Worm (Caenorhabditis elegans) whole organism, L4 larva: ENCODE results near the gene F59B2.13.

Experiments used
- D1046.2 ChIP-seq: fragments of 200-800 bp; sonication (Bioruptor generic); IDR thresholded peaks from 2 replicates; pipeline ENCODE4 v1.3.6; 2022; ENCODE audit warnings: missing genetic modification characterization, missing compliant biosample characterization
- F10B5.3 ChIP-seq: sonication (generic microtip); optimal IDR thresholded peaks from 2 replicates; lab custom pipeline; 2016; ENCODE audit warnings: mild to moderate bottlenecking, missing genetic modification characterization, missing compliant biosample characterization
- F26F4.8 ChIP-seq: fragments of 200-800 bp; sonication (Bioruptor generic); conservative IDR thresholded peaks from 2 replicates; pipeline ENCODE4 v1.3.6; 2022; ENCODE audit warnings: missing genetic modification characterization, missing compliant biosample characterization
- F44E2.7 ChIP-seq: fragments of 200-800 bp; sonication (Bioruptor generic); IDR thresholded peaks from 2 replicates; pipeline ENCODE4 v2.1.2; 2022; ENCODE audit warnings: missing genetic modification characterization, missing compliant biosample characterization
- Y48G9A.11 ChIP-seq: fragments of 200-800 bp; sonication (Bioruptor generic); IDR thresholded peaks from 2 replicates; pipeline ENCODE4 v1.3.6; 2022; ENCODE audit warnings: missing genetic modification reagents, missing genetic modification characterization, missing compliant biosample characterization
- Y5F2A.4 ChIP-seq: fragments of 200-800 bp; sonication (Bioruptor generic); optimal IDR thresholded peaks from 2 replicates; lab custom pipeline; 2018; ENCODE audit warnings: mild to moderate bottlenecking, missing genetic modification characterization, missing compliant biosample characterization
- Y75B8A.6 ChIP-seq: fragments of 200-800 bp; sonication (Bioruptor generic); IDR thresholded peaks from 2 replicates; pipeline ENCODE4 v1.3.6; 2022; ENCODE audit warnings: missing genetic modification reagents, missing genetic modification characterization, missing compliant biosample characterization
- aha-1 ChIP-seq: fragments of 150-350 bp; peaks from one replicate; lab custom pipeline; 2014; ENCODE audit warnings: missing biosample characterization, missing genetic modification characterization
- arid-1 ChIP-seq: fragments of 200-800 bp; sonication (Bioruptor generic); conservative IDR thresholded peaks from 2 replicates; pipeline ENCODE4 v1.3.6; 2022; ENCODE audit warnings: missing genetic modification reagents, missing genetic modification characterization, missing compliant biosample characterization
- attf-4 ChIP-seq: sonication (generic microtip); optimal IDR thresholded peaks from 3 replicates; lab custom pipeline; 2017; ENCODE audit warnings: missing biosample characterization, missing genetic modification characterization
- ceh-20 ChIP-seq: fragments of 200-800 bp; sonication (Bioruptor generic); IDR thresholded peaks from 2 replicates; pipeline ENCODE4 v1.3.6; 2022; ENCODE audit warnings: missing genetic modification reagents, missing genetic modification characterization, missing compliant biosample characterization
- ceh-44 ChIP-seq: fragments of 200-800 bp; sonication (Bioruptor generic); IDR thresholded peaks from 2 replicates; pipeline ENCODE4 v1.3.6; 2022; ENCODE audit warnings: missing genetic modification reagents, missing genetic modification characterization, missing compliant biosample characterization
- cey-2 ChIP-seq: sonication (generic microtip); optimal IDR thresholded peaks from 3 replicates; lab custom pipeline; 2017; ENCODE audit warnings: missing genetic modification characterization, mild to moderate bottlenecking, missing compliant biosample characterization, antibody characterized with exemption, borderline replicate concordance; ENCODE audit not compliant: insufficient read depth
- ctbp-1 ChIP-seq: fragments of 200-800 bp; sonication (Bioruptor generic); IDR thresholded peaks from 2 replicates; pipeline ENCODE4 v1.3.6; 2022; ENCODE audit warnings: missing genetic modification reagents, missing genetic modification characterization, missing compliant biosample characterization
- daf-19 ChIP-seq: fragments of 200-800 bp; sonication (Bioruptor generic); conservative IDR thresholded peaks from 2 replicates; pipeline ENCODE4 v1.3.6; 2022; ENCODE audit warnings: missing genetic modification characterization, missing compliant biosample characterization
- dmd-6 ChIP-seq: fragments of 200-800 bp; sonication (Bioruptor generic); IDR thresholded peaks from 2 replicates; pipeline ENCODE4 v1.3.6; 2022; ENCODE audit warnings: missing genetic modification reagents, missing genetic modification characterization, missing compliant biosample characterization
- duxl-1 ChIP-seq: sonication (generic microtip); optimal IDR thresholded peaks from 2 replicates; lab custom pipeline; 2016; ENCODE audit warnings: mild to moderate bottlenecking, missing genetic modification characterization, moderate library complexity, missing compliant biosample characterization; ENCODE audit not compliant: poor library complexity
- dve-1 ChIP-seq: sonication (generic microtip); optimal IDR thresholded peaks from 2 replicates; lab custom pipeline; 2017; ENCODE audit warnings: antibody characterized with exemption, mild to moderate bottlenecking, missing genetic modification characterization, missing compliant biosample characterization; ENCODE audit not compliant: insufficient read depth
- egl-27 ChIP-seq: sonication (generic microtip); optimal IDR thresholded peaks from 3 replicates; lab custom pipeline; 2017; ENCODE audit warnings: missing biosample characterization, missing genetic modification reagents, missing genetic modification characterization
- fkh-10 ChIP-seq: fragments of 150-350 bp; optimal IDR thresholded peaks from 2 replicates; lab custom pipeline; 2014; ENCODE audit warnings: missing biosample characterization, missing genetic modification reagents, missing genetic modification characterization
- fos-1 ChIP-seq: fragments of 150-350 bp; optimal IDR thresholded peaks from 2 replicates; lab custom pipeline; 2014; ENCODE audit warnings: missing biosample characterization, missing genetic modification characterization
- gei-8 ChIP-seq: fragments of 200-800 bp; sonication (Bioruptor generic); optimal IDR thresholded peaks from 2 replicates; lab custom pipeline; 2018; ENCODE audit warnings: mild to moderate bottlenecking, missing genetic modification characterization, missing compliant biosample characterization
- lin-38 ChIP-seq: fragments of 200-800 bp; sonication (Bioruptor generic); IDR thresholded peaks from 2 replicates; pipeline ENCODE4 v1.3.6; 2022; ENCODE audit warnings: missing genetic modification reagents, missing genetic modification characterization, missing compliant biosample characterization
- madf-5 ChIP-seq, 2 experiments: fragments of 200-800 bp; sonication (Bioruptor generic); IDR thresholded peaks; 2 replicates each; pipeline ENCODE4 v1.3.6; 2022; ENCODE audit warnings: missing compliant biosample characterization in 2 of 2, missing genetic modification characterization in 2 of 2
- mes-2 ChIP-seq: sonication (generic microtip); optimal IDR thresholded peaks from 2 replicates; lab custom pipeline; 2016; ENCODE audit warnings: missing genotype, mild to moderate bottlenecking, missing genetic modification characterization, missing compliant biosample characterization; ENCODE audit not compliant: poor library complexity, severe bottlenecking
- mxl-3 ChIP-seq: fragments of 200-800 bp; sonication (Bioruptor generic); optimal IDR thresholded peaks from 2 replicates; lab custom pipeline; 2018; ENCODE audit warnings: mild to moderate bottlenecking, missing genetic modification characterization, missing compliant biosample characterization
- nhr-102 ChIP-seq: sonication (generic microtip); optimal IDR thresholded peaks from 2 replicates; lab custom pipeline; 2016; ENCODE audit warnings: mild to moderate bottlenecking, missing genetic modification characterization, moderate library complexity, missing compliant biosample characterization
- nhr-237 ChIP-seq: sonication (generic microtip); optimal IDR thresholded peaks from 2 replicates; lab custom pipeline; 2017; ENCODE audit warnings: missing biosample characterization, missing genetic modification characterization
- nhr-77 ChIP-seq: fragments of 150-350 bp; optimal IDR thresholded peaks from 2 replicates; lab custom pipeline; 2014; ENCODE audit warnings: missing biosample characterization, missing genetic modification characterization
- pha-4 ChIP-seq, 2 experiments: fragments of 150-350 bp in 1 of 2; fragments of 200-800 bp in 1 of 2; sonication (Bioruptor generic) in 1 of 2; IDR thresholded peaks in 1 of 2; optimal IDR thresholded peaks in 1 of 2; 2 replicates each; pipeline versions ENCODE4 v1.3.6 to Lab custom; 2014 to 2022; ENCODE audit warnings: missing genetic modification characterization in 2 of 2, missing genetic modification reagents in 2 of 2, missing biosample characterization in 1 of 2, missing compliant biosample characterization in 1 of 2
- php-3 ChIP-seq: fragments of 200-800 bp; sonication (Bioruptor generic); IDR thresholded peaks from 2 replicates; pipeline ENCODE4 v1.3.6; 2022; ENCODE audit warnings: missing genetic modification reagents, missing genetic modification characterization, missing compliant biosample characterization
- pqm-1 ChIP-seq: sonication (generic microtip); optimal IDR thresholded peaks from 2 replicates; lab custom pipeline; 2017; ENCODE audit warnings: missing biosample characterization, missing genetic modification characterization
- sdz-12 ChIP-seq: fragments of 200-800 bp; sonication (Bioruptor generic); optimal IDR thresholded peaks from 2 replicates; lab custom pipeline; 2018; ENCODE audit warnings: mild to moderate bottlenecking, missing genetic modification characterization, missing compliant biosample characterization
- snpc-4 ChIP-seq: fragments of 150-350 bp; optimal IDR thresholded peaks from 2 replicates; lab custom pipeline; 2014; ENCODE audit warnings: missing biosample characterization, missing genetic modification characterization
- spr-1 ChIP-seq: sonication (generic microtip); optimal IDR thresholded peaks from 2 replicates; lab custom pipeline; 2016; ENCODE audit warnings: mild to moderate bottlenecking, missing genetic modification characterization, missing compliant biosample characterization
- unc-62 ChIP-seq, 3 experiments: fragments of 150-350 bp in 1 of 3; sonication (generic microtip); optimal IDR thresholded peaks in 2 of 3; peaks in 1 of 3; 1 replicate in 1 of 3; 2 replicates in 2 of 3; lab custom pipeline; 2014 to 2017; ENCODE audit warnings: missing biosample characterization in 3 of 3, missing genetic modification characterization in 3 of 3, missing genetic modification reagents in 3 of 3, missing genotype in 1 of 3
- zfp-3 ChIP-seq: fragments of 200-800 bp; sonication (Bioruptor generic); conservative IDR thresholded peaks from 2 replicates; pipeline ENCODE4 v1.3.6; 2022; ENCODE audit warnings: missing genetic modification reagents, missing genetic modification characterization, missing compliant biosample characterization
- zip-2 ChIP-seq: fragments of 150-350 bp; optimal IDR thresholded peaks from 2 replicates; lab custom pipeline; 2014; ENCODE audit warnings: missing biosample characterization, missing genetic modification characterization
- ztf-7 ChIP-seq: fragments of 150-350 bp; optimal IDR thresholded peaks from 2 replicates; lab custom pipeline; 2014; ENCODE audit warnings: missing biosample characterization, missing genetic modification characterization

The F59B2.13 gene

ce11 chrIII:8999508-8999907 is 27.3 kb downstream of the F59B2.13 start, which contains the start of gene F59B2.3:
Gene F59B2.3, minus strand, starts transcription at chrIII:8999766.
- TF ChIP-seq aha-1 (peak; percentile 68), sdz-12 (GFP tag; lab: Kevin White, UChicago) (no peak), lin-38 (GFP tag; lab: Robert Waterston, UW) (0 out of 2 replicates have a peak, but pooled peaks have one; percentile 6), Y5F2A.4 (peak; percentile 4), nhr-77 (tag; lab: Kevin White, UChicago) (no peak), arid-1 (0 out of 2 replicates have a peak, but pooled peaks have one; percentile 25), pqm-1 (tag; lab: Kevin White, UChicago) (peak; percentile 35)

ce11 chrIII:8998884-8999283 is 28.0 kb downstream of the F59B2.13 start:
- TF ChIP-seq F26F4.8 (GFP tag; lab: Robert Waterston, UW) (no peak), F44E2.7 (no peak), duxl-1 (no peak), zfp-3 (GFP tag; lab: Robert Waterston, UW) (no peak), dmd-6 (GFP tag; lab: Robert Waterston, UW) (no peak), nhr-237 (tag; lab: Kevin White, UChicago) (no peak), gei-8 (no peak), ceh-44 (GFP tag; lab: Robert Waterston, UW) (no peak), egl-27 (no peak), aha-1 (peak; percentile 57), arid-1 (no peak), pha-4 (GFP tag; IDR thresholded peaks at IDR 0.05; lab: Robert Waterston, UW) (no peak), pha-4 (tag; optimal IDR thresholded peaks at IDR 0.05; lab: Kevin White, UChicago) (no peak), Y75B8A.6 (no peak), snpc-4 (tag; lab: Kevin White, UChicago) (no peak), madf-5 (GFP tag; IDR thresholded peaks at IDR 0.05; lab: Robert Waterston, UW) (no peak), unc-62 (GFP tag; optimal IDR thresholded peaks at IDR 0.05 in 1 of 2; lab: Kevin White, UChicago) (peak in 1 of 2 experiments; percentile 91), unc-62 (tag; optimal IDR thresholded peaks at IDR 0.05; lab: Kevin White, UChicago) (no peak), daf-19 (no peak), dve-1 (tag; lab: Kevin White, UChicago) (peak; percentile 5), php-3 (GFP tag; lab: Robert Waterston, UW) (no peak), cey-2 (no peak), Y48G9A.11 (no peak), zip-2 (tag; lab: Kevin White, UChicago) (no peak), attf-4 (no peak), ztf-7 (tag; lab: Kevin White, UChicago) (no peak)

- TF ChIP-seq pqm-1 (tag; lab: Kevin White, UChicago) (peak; percentile 80), madf-5 (GFP tag; IDR thresholded peaks at IDR 0.05; lab: Robert Waterston, UW) (0 out of 4 replicates have a peak, but pooled peaks of 1 of the 2 experiments have one; percentile 0), F10B5.3 (tag; lab: Kevin White, UChicago) (no peak), duxl-1 (no peak), mxl-3 (GFP tag; lab: Kevin White, UChicago) (no peak)
Observed at ce11 chrIII:8997821-8998220, 29.0 kb downstream of the F59B2.13 start.

ce11 chrIII:8996686-8997085 is 30.2 kb downstream of the F59B2.13 start, which contains the start of gene skat-1:
Gene skat-1, minus strand, starts transcription at chrIII:8996786.
- TF ChIP-seq D1046.2 (GFP tag; lab: Robert Waterston, UW) (no peak), pha-4 (GFP tag; IDR thresholded peaks at IDR 0.05; lab: Robert Waterston, UW) (no peak), pha-4 (tag; optimal IDR thresholded peaks at IDR 0.05; lab: Kevin White, UChicago) (no peak), ceh-20 (GFP tag; lab: Robert Waterston, UW) (no peak), ctbp-1 (GFP tag; lab: Robert Waterston, UW) (no peak), nhr-102 (peak; percentile 7), fkh-10 (GFP tag; lab: Kevin White, UChicago) (no peak), spr-1 (tag; lab: Kevin White, UChicago) (no peak), mes-2 (no peak), nhr-237 (tag; lab: Kevin White, UChicago) (no peak), lin-38 (GFP tag; lab: Robert Waterston, UW) (peak; percentile 21; the same call in 1 of the 2 replicates), fos-1 (tag; lab: Kevin White, UChicago) (no peak)
- TF ChIP-seq, all 104 proteins: peak for 2
